Worm (Caenorhabditis elegans) whole organism, early embryonic: ENCODE data around the gene F17E9.18.

Experiments used
- aly-1 ChIP-seq: sonication (generic microtip); optimal IDR thresholded peaks from 2 replicates; lab custom pipeline; 2016; ENCODE audit warnings: missing genetic modification characterization, missing compliant biosample characterization
- ama-1 ChIP-seq: fragments of 150-350 bp; optimal IDR thresholded peaks from 2 replicates; lab custom pipeline; 2014
- hnd-1 ChIP-seq: sonication (generic microtip); optimal IDR thresholded peaks from 2 replicates; lab custom pipeline; 2016; ENCODE audit warnings: missing genetic modification characterization, missing compliant biosample characterization
- scrt-1 ChIP-seq: fragments of 200-800 bp; sonication (Bioruptor generic); IDR thresholded peaks from 2 replicates; pipeline ENCODE4 v1.3.6; 2022; ENCODE audit warnings: missing genetic modification characterization, missing compliant biosample characterization

DNA sequence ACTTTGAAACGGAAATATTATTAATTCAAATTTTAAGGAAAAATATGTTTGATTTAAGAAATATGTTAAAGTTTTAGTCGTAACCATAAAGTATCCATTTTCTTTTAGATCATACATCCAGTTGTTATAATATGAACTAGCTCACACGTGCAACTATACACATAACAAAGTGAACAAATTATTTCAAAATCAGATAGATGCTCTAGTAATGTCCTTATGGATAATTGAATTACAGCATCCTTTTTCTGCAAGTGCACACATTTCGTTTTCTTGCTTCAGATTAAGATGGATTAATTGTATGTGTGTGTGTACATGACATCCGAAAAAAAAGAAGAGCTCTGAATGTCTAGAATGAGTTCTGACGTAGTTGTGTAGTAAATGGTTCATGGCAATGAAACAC is 38.7 kb upstream of the F17E9.18 start:
- no peak for TF ChIP-seq ama-1
- TF ChIP-seq scrt-1 = no peak
- TF ChIP-seq aly-1 (tag; lab: Kevin White, UChicago) = no peak
- TF ChIP-seq hnd-1 (tag; lab: Kevin White, UChicago) = no peak
